Worm (Caenorhabditis elegans) whole organism, young adult: Measurements from ENCODE around the gene sra-26.

Experiments used
- B0019.2 ChIP-seq: fragments of 200-800 bp; sonication (Bioruptor generic); conservative IDR thresholded peaks from 2 replicates; pipeline ENCODE4 v1.3.6; 2022; ENCODE audit warnings: missing genetic modification reagents, missing genetic modification characterization, missing compliant biosample characterization
- B0035.1 ChIP-seq: sonication (generic microtip); optimal IDR thresholded peaks from 2 replicates; lab custom pipeline; 2016; ENCODE audit warnings: missing genetic modification characterization, mild to moderate bottlenecking, missing compliant biosample characterization, missing genotype, missing genetic modification reagents
- C17E4.6 ChIP-seq: fragments of 200-800 bp; sonication (Bioruptor generic); IDR thresholded peaks from 2 replicates; pipeline ENCODE4 v1.3.6; 2022; ENCODE audit warnings: missing genetic modification reagents, missing genetic modification characterization, missing compliant biosample characterization
- D2030.7 ChIP-seq: fragments of 200-800 bp; sonication (Bioruptor generic); IDR thresholded peaks from 2 replicates; pipeline ENCODE4 v1.3.6; 2022; ENCODE audit warnings: missing genetic modification reagents, missing genetic modification characterization, missing compliant biosample characterization
- F37B4.10 ChIP-seq: fragments of 200-800 bp; sonication (Bioruptor generic); IDR thresholded peaks from 2 replicates; pipeline ENCODE4 v1.3.6; 2022; ENCODE audit warnings: missing genetic modification characterization, missing compliant biosample characterization
- F39B2.1 ChIP-seq: fragments of 200-800 bp; sonication (Bioruptor generic); IDR thresholded peaks from 2 replicates; pipeline ENCODE4 v1.3.6; 2022; ENCODE audit warnings: missing genetic modification reagents, missing genetic modification characterization, missing compliant biosample characterization
- F57A8.1 ChIP-seq: fragments of 200-800 bp; sonication (Bioruptor generic); optimal IDR thresholded peaks from 2 replicates; lab custom pipeline; 2018; ENCODE audit warnings: mild to moderate bottlenecking, missing genetic modification characterization, moderate library complexity, missing compliant biosample characterization
- K12H6.12 ChIP-seq: fragments of 200-800 bp; sonication (Bioruptor generic); optimal IDR thresholded peaks from 2 replicates; lab custom pipeline; 2018; ENCODE audit warnings: mild to moderate bottlenecking, missing genetic modification characterization, missing compliant biosample characterization
- Y53G8AR.9 ChIP-seq: fragments of 200-800 bp; sonication (Bioruptor generic); conservative IDR thresholded peaks from 2 replicates; pipeline ENCODE4 v1.3.6; 2022; ENCODE audit warnings: missing genetic modification reagents, missing genetic modification characterization, missing compliant biosample characterization
- ama-1 ChIP-seq, 3 experiments: fragments of 150-350 bp in 1 of 3; sonication (generic microtip) in 2 of 3; optimal IDR thresholded peaks; 2 replicates each; lab custom pipeline; 2014 to 2018; ENCODE audit warnings: missing biosample characterization in 2 of 3, missing genetic modification characterization in 2 of 3, missing genetic modification reagents in 2 of 3
- athp-1 ChIP-seq: sonication (generic microtip); optimal IDR thresholded peaks from 2 replicates; lab custom pipeline; 2017; ENCODE audit warnings: mild to moderate bottlenecking, missing genetic modification characterization, missing compliant biosample characterization
- attf-6 ChIP-seq: fragments of 200-800 bp; sonication (Bioruptor generic); IDR thresholded peaks from 2 replicates; pipeline ENCODE4 v1.3.6; 2022; ENCODE audit warnings: missing genetic modification reagents, missing genetic modification characterization, missing compliant biosample characterization
- ccch-3 ChIP-seq: fragments of 200-800 bp; sonication (Bioruptor generic); optimal IDR thresholded peaks from 2 replicates; lab custom pipeline; 2018; ENCODE audit warnings: mild to moderate bottlenecking, missing genetic modification characterization, missing compliant biosample characterization
- ceh-27 ChIP-seq: fragments of 200-800 bp; sonication (Bioruptor generic); optimal IDR thresholded peaks from 2 replicates; lab custom pipeline; 2018; ENCODE audit warnings: mild to moderate bottlenecking, missing genetic modification characterization, moderate library complexity, missing compliant biosample characterization
- dpff-1 ChIP-seq: sonication (generic microtip); optimal IDR thresholded peaks from 2 replicates; lab custom pipeline; 2017; ENCODE audit warnings: mild to moderate bottlenecking, missing genetic modification characterization, missing compliant biosample characterization
- egrh-3 ChIP-seq: fragments of 200-800 bp; sonication (Bioruptor generic); IDR thresholded peaks from 2 replicates; pipeline ENCODE4 v1.3.6; 2022; ENCODE audit warnings: missing genetic modification reagents, missing genetic modification characterization, missing compliant biosample characterization
- ekl-4 ChIP-seq: fragments of 200-800 bp; sonication (Bioruptor generic); IDR thresholded peaks from 2 replicates; pipeline ENCODE4 v1.3.6; 2022; ENCODE audit warnings: missing genetic modification reagents, missing genetic modification characterization, missing compliant biosample characterization
- fkh-3 ChIP-seq: sonication (generic microtip); optimal IDR thresholded peaks from 2 replicates; lab custom pipeline; 2016; ENCODE audit warnings: mild to moderate bottlenecking, missing genetic modification characterization, missing compliant biosample characterization
- him-1 ChIP-seq: sonication (generic microtip); optimal IDR thresholded peaks from 2 replicates; lab custom pipeline; 2016; ENCODE audit warnings: missing genotype, missing genetic modification reagents, missing genetic modification characterization, missing compliant biosample characterization
- hlh-12 ChIP-seq: sonication (generic microtip); optimal IDR thresholded peaks from 2 replicates; lab custom pipeline; 2016; ENCODE audit warnings: missing genetic modification characterization, missing compliant biosample characterization
- hlh-26 ChIP-seq: fragments of 200-800 bp; sonication (Bioruptor generic); conservative IDR thresholded peaks from 2 replicates; pipeline ENCODE4 v1.3.6; 2022; ENCODE audit warnings: missing genetic modification reagents, missing genetic modification characterization, missing compliant biosample characterization
- let-607 ChIP-seq, 2 experiments: fragments of 200-800 bp in 1 of 2; sonication (Bioruptor generic) in 1 of 2; sonication (generic microtip) in 1 of 2; optimal IDR thresholded peaks; 2 replicates each; lab custom pipeline; 2016 to 2018; ENCODE audit warnings: mild to moderate bottlenecking in 2 of 2, missing compliant biosample characterization in 2 of 2, missing genetic modification characterization in 2 of 2, moderate library complexity in 2 of 2, missing genotype in 1 of 2
- lin-26 ChIP-seq: fragments of 200-800 bp; sonication (Bioruptor generic); IDR thresholded peaks from 2 replicates; pipeline ENCODE4 v1.3.6; 2022; ENCODE audit warnings: missing genetic modification reagents, missing genetic modification characterization, missing compliant biosample characterization
- lin-54 ChIP-seq: fragments of 200-800 bp; sonication (Bioruptor generic); optimal IDR thresholded peaks from 2 replicates; lab custom pipeline; 2018; ENCODE audit warnings: mild to moderate bottlenecking, missing genetic modification characterization, missing compliant biosample characterization
- lsl-1 ChIP-seq: fragments of 200-800 bp; sonication (Bioruptor generic); optimal IDR thresholded peaks from 2 replicates; lab custom pipeline; 2018; ENCODE audit warnings: mild to moderate bottlenecking, missing genetic modification characterization, moderate library complexity, missing compliant biosample characterization
- nfya-2 ChIP-seq: fragments of 200-800 bp; sonication (Bioruptor generic); IDR thresholded peaks from 2 replicates; pipeline ENCODE4 v1.3.6; 2022; ENCODE audit warnings: missing genetic modification reagents, missing genetic modification characterization, missing compliant biosample characterization
- nhr-179 ChIP-seq: sonication (generic microtip); optimal IDR thresholded peaks from 2 replicates; lab custom pipeline; 2016; ENCODE audit warnings: mild to moderate bottlenecking, missing genetic modification characterization, missing compliant biosample characterization
- nhr-27 ChIP-seq: fragments of 200-800 bp; sonication (Bioruptor generic); optimal IDR thresholded peaks from 2 replicates; lab custom pipeline; 2018; ENCODE audit warnings: mild to moderate bottlenecking, missing genetic modification characterization, moderate library complexity, missing compliant biosample characterization
- nhr-80 ChIP-seq: sonication (generic microtip); optimal IDR thresholded peaks from 2 replicates; lab custom pipeline; 2016; ENCODE audit warnings: missing genetic modification characterization, missing compliant biosample characterization
- pbrm-1 ChIP-seq: fragments of 200-800 bp; sonication (Bioruptor generic); IDR thresholded peaks from 2 replicates; pipeline ENCODE4 v1.3.6; 2022; ENCODE audit warnings: missing genetic modification reagents, missing genetic modification characterization, missing compliant biosample characterization
- rec-8 ChIP-seq, 2 experiments: sonication (generic microtip); optimal IDR thresholded peaks; 2 replicates each; lab custom pipeline; 2016; ENCODE audit warnings: mild to moderate bottlenecking in 2 of 2, missing genetic modification characterization in 2 of 2, missing genetic modification reagents in 2 of 2, missing genotype in 2 of 2, missing biosample characterization in 1 of 2, missing compliant biosample characterization in 1 of 2, moderate library complexity in 1 of 2
- snpc-3.4 ChIP-seq: sonication (generic microtip); optimal IDR thresholded peaks from 2 replicates; lab custom pipeline; 2017; ENCODE audit warnings: missing genetic modification characterization, mild to moderate bottlenecking, missing compliant biosample characterization, antibody characterized with exemption, moderate library complexity, missing genotype, missing genetic modification reagents

sra-26 gene

DNA sequence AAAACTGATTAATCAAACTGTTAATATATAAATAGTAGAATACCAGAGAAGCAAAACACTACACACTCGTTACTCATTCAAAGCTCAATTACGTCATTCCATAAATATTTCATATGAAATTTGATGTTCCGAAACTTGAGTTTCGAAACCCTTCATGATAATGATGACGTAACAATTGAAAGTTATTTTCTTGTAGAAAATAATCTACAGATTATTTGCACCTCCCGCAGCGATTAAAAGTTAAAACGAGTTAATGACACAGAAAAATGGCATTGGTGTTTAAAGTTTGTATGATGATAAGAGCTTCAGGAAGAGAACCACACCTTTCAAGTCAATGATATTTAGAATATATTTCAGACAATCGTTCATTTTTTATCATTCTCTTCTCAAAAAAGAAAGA, 22.3 kb upstream of the sra-26 start, which contains the start of gene H43E16.1:
H43E16.1 (plus strand) TSS at position 375 of the 400 bp plus-strand sequence.
- TF ChIP-seq nhr-80 (tag; lab: Kevin White, UChicago) (peak; percentile 64), nfya-2 (GFP tag; lab: Robert Waterston, UW) (no peak)
- TF ChIP-seq, all 124 proteins: peak for 1

- no peak for TF ChIP-seq attf-6 (GFP tag; lab: Robert Waterston, UW)
- TF ChIP-seq F57A8.1: no peak
- no peak for TF ChIP-seq dpff-1 (tag; lab: Kevin White, UChicago)
- TF ChIP-seq hlh-12: no peak
- no peak for TF ChIP-seq B0035.1 (tag; lab: Kevin White, UChicago)
- no peak for TF ChIP-seq B0019.2 (GFP tag; lab: Robert Waterston, UW)
- no peak for TF ChIP-seq nhr-27
- no peak for TF ChIP-seq him-1
- TF ChIP-seq Y53G8AR.9 (GFP tag; lab: Robert Waterston, UW): no peak
- no peak for TF ChIP-seq lin-26 (GFP tag; lab: Robert Waterston, UW)
- no peak for TF ChIP-seq ekl-4
- TF ChIP-seq lsl-1 (GFP tag; lab: Kevin White, UChicago): no peak
- no peak for TF ChIP-seq egrh-3
- no peak for TF ChIP-seq C17E4.6
- TF ChIP-seq fkh-3 (tag; lab: Kevin White, UChicago): no peak
Observed at ce11 chrII:6668496-6668895, 16.9 kb upstream of the sra-26 start.

- TF ChIP-seq K12H6.12 (tag; lab: Kevin White, UChicago) (no peak), ceh-27 (GFP tag; lab: Kevin White, UChicago) (no peak), snpc-3.4 (tag; lab: Kevin White, UChicago) (no peak), F37B4.10 (GFP tag; lab: Robert Waterston, UW) (no peak), hlh-26 (GFP tag; lab: Robert Waterston, UW) (no peak)
Observed at ce11 chrII:6667534-6667933, 15.9 kb upstream of the sra-26 start.

DNA sequence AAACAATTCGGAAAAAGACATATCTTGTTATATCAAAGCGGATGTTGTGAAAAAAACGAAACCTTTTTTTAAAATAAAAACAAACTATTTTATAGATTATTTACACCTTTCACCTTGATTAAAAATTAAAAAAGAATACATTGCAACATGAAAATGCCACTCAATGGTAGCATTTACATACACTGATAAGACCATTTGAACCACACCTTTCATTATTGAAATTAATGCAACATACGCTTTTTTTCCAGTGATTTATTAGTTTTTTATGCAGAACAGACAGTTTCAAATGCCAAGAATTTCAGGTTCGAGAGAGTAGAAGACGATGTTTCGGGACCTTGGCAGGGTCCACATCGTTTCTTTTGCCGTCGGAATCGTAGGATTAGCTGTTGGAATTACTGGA, 15.0 kb upstream of the sra-26 start, which contains the start of gene T19D12.1:
T19D12.1 (plus strand) TSS at position 301 of the 400 bp plus-strand sequence.
- no peak for TF ChIP-seq ccch-3
- TF ChIP-seq let-607 (tag; optimal IDR thresholded peaks at IDR 0.05; lab: Kevin White, UChicago): no peak
- no peak for TF ChIP-seq rec-8 (tag; optimal IDR thresholded peaks at IDR 0.05; lab: Kevin White, UChicago)
- TF ChIP-seq nhr-179 (tag; lab: Kevin White, UChicago): no peak
- TF ChIP-seq F37B4.10 (GFP tag; lab: Robert Waterston, UW): no peak
- TF ChIP-seq pbrm-1 (GFP tag; lab: Robert Waterston, UW): no peak
- no peak for TF ChIP-seq D2030.7 (GFP tag; lab: Robert Waterston, UW)
- no peak for TF ChIP-seq ekl-4
- TF ChIP-seq Y53G8AR.9 (GFP tag; lab: Robert Waterston, UW): no peak
- no peak for TF ChIP-seq ama-1 (optimal IDR thresholded peaks at IDR 0.05; lab: Kevin White, UChicago)
- no peak for TF ChIP-seq ama-1 (GFP tag; optimal IDR thresholded peaks at IDR 0.05; lab: Kevin White, UChicago)
- no peak for TF ChIP-seq nhr-27
- no peak for TF ChIP-seq lin-26 (GFP tag; lab: Robert Waterston, UW)
- no peak for TF ChIP-seq F39B2.1 (GFP tag; lab: Robert Waterston, UW)
- no peak for TF ChIP-seq lin-54 (GFP tag; lab: Kevin White, UChicago)

DNA sequence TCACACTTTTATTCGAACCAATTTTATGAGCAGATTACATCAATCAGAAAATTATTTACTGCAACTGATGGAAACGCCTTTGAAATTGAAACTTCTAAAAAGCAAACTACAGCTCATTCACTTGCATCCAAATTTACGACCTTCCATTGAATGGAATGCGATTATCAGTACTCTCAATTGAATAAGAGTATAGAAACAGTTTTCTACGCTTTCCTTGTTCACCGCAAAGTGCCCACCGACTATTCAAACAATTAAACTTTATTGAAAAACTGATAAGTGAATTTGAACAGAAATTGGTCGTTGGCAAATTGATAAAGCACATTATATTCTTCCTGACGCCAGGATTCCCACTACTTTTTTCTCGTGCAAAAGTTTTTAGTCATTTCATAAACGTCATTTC, 14.3 kb upstream of the sra-26 start:
- TF ChIP-seq athp-1 (tag; lab: Kevin White, UChicago): no peak
- peak; percentile 79 for TF ChIP-seq nhr-80 (tag; lab: Kevin White, UChicago)
- no peak for TF ChIP-seq ccch-3
